Worm (Caenorhabditis elegans): Measurements from ENCODE around the gene C33F10.14.

DNA sequence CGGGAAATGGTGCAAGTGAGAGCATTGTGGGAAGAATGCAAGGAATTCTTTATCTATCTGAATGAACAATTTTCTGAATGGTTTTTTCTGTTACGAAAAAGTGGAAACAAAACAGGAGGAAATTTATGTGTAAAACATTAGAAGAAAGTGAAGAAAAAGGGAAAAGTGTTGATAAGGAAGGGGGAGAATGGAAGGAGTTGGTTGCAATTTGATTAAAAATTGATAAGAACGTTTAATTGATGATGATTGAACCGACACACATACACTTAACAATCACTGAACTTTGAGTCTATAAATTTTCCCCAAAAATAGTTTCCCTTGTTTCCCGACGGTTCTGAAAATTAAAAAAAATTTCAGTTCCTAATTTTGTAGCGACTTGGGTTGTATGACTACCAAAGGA, 5.7 kb downstream of the C33F10.14 start:
- TF ChIP-seq nhr-85 (tag) (no peak), nhr-76 (tag; optimal IDR thresholded peaks at IDR 0.05) (no peak), lin-15B (tag; optimal IDR thresholded peaks at IDR 0.05) (no peak), ama-1 (optimal IDR thresholded peaks at IDR 0.05) (no peak), egl-27 (tag; optimal IDR thresholded peaks at IDR 0.05) (no peak), efl-3 (GFP tag; optimal IDR thresholded peaks at IDR 0.05) (no peak), zag-1 (tag; optimal IDR thresholded peaks at IDR 0.05) (no peak), nhr-28 (tag; optimal IDR thresholded peaks at IDR 0.05) (no peak), nhr-237 (tag; optimal IDR thresholded peaks at IDR 0.05) (no peak), unc-62 (GFP tag; optimal IDR thresholded peaks at IDR 0.05) (no peak), elt-2 (tag; optimal IDR thresholded peaks at IDR 0.05) (peak; percentile 88)

Measured in whole organism, L1 larva.